Worm (Caenorhabditis elegans) whole organism, L1 larva: ENCODE data around the gene lgc-57.

Experiments
- dpl-1 ChIP-seq, 3 experiments: fragments of 150-350 bp in 2 of 3; sonication (generic microtip) in 1 of 3; optimal IDR thresholded peaks; 2 replicates each; lab custom pipeline; 2014 to 2017; ENCODE audit warnings: missing biosample characterization in 3 of 3, missing genetic modification characterization in 3 of 3, missing genetic modification reagents in 3 of 3
- zag-1 ChIP-seq: fragments of 150-350 bp; optimal IDR thresholded peaks from 2 replicates; lab custom pipeline; 2014; ENCODE audit warnings: missing biosample characterization, missing genetic modification characterization

DNA sequence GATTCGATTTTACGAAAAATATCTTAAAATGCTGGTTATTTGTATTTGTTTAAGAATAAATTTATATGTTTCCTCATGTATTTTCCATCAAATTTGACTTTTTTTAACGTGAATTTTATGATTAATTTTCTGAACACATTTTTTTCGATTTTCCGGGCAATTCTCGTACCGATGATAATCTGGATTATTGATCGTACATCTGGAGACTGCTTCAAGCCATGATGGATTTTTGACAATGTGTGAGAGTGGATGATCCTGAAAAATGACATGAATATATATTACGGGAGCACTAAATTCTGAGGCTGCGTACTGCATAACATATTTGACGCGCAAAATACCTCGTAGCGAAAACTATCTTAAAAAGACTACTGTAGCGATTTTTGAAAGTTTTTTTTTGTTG is 40.4 kb upstream of the lgc-57 start:
- no peak for TF ChIP-seq zag-1
- no peak for TF ChIP-seq dpl-1 (GFP tag; optimal IDR thresholded peaks at IDR 0.05; lab: Kevin White, UChicago)
